Fruit fly (Drosophila melanogaster): ENCODE measurements around the gene C15.

DNA sequence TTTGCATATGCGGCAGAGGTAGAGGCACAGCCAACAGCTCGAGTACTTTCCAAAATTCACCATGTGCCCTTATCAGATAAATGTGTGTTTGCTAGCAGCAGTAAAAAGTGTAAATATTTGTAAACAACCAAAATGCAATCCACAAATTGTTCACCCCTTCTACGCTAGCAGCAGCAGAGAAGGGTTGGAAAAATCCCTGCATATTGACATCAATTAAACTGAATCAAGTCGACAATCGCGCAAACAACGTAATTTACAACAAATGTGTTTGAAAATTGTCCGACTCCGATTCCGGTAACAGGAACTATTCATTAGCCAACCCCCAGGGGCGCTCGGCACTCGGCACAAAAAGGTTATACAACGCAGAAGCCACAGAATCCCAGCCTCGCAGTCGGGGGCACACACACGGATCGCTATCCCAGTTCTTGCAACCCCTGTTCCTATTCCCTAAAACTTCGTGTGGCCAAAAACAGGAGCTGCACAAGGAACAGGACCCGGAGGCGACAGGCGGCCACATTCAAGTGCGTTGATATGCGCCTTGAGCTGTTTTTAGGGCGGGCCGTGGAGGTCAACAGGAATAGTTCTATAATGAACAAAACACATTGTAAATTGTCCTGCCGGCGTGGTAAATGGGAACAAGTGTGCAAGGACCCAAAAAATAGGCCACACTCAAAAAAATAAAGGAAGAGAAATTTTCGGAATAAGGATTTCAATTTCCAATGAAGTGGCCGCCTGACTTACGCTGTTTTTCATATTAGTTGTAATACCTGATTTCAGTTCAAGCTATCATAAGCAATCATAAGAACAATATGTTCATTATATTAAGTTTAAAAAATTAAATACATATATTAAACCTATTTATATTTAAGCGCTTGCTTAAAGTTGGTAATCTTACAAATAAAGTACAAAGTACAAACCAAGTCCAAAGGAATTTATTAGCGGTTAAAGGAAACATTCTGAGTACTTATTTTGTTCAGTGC lies 35.2 kb downstream of the C15 start:
- TF ChIP-seq Gug (GFP tag; IDR thresholded peaks at IDR 0.05) (no peak), CG15336 (GFP tag; IDR thresholded peaks at IDR 0.05) (no peak), CG1621 (tag; optimal IDR thresholded peaks at IDR 0.05) (no peak), Smox (GFP tag; optimal IDR thresholded peaks at IDR 0.05) (no peak), pdm3 (GFP tag; optimal IDR thresholded peaks at IDR 0.05) (no peak), CG6276 (GFP tag; optimal IDR thresholded peaks at IDR 0.05) (no peak), cyc (GFP tag; optimal IDR thresholded peaks at IDR 0.05) (no peak), Lpt (GFP tag; optimal IDR thresholded peaks at IDR 0.05) (no peak), lz (GFP tag; optimal IDR thresholded peaks at IDR 0.05) (no peak), CG6792 (GFP tag; optimal IDR thresholded peaks at IDR 0.05) (no peak), Hr38 (GFP tag; optimal IDR thresholded peaks at IDR 0.05) (no peak), CG16779 (tag; optimal IDR thresholded peaks at IDR 0.05) (no peak), salr (GFP tag; optimal IDR thresholded peaks at IDR 0.05) (no peak), CG4318 (GFP tag; optimal IDR thresholded peaks at IDR 0.05) (no peak)
